Worm (Caenorhabditis elegans) whole organism, L2 larva: ENCODE measurements around the gene F35H8.12.

Source experiments
- F13H6.1 ChIP-seq: sonication (generic microtip); optimal IDR thresholded peaks from 2 replicates; lab custom pipeline; 2016; ENCODE audit warnings: missing genetic modification characterization, missing compliant biosample characterization
- R02D3.7 ChIP-seq: fragments of 150-350 bp; optimal IDR thresholded peaks from 2 replicates; lab custom pipeline; 2014; ENCODE audit warnings: missing biosample characterization, missing genetic modification characterization
- Y55F3AM.14 ChIP-seq: fragments of 200-800 bp; sonication (Bioruptor generic); optimal IDR thresholded peaks from 2 replicates; lab custom pipeline; 2018; ENCODE audit warnings: mild to moderate bottlenecking, missing genetic modification characterization, missing compliant biosample characterization
- ZK546.5 ChIP-seq: sonication (generic microtip); optimal IDR thresholded peaks from 2 replicates; lab custom pipeline; 2017; ENCODE audit warnings: missing biosample characterization, missing genetic modification characterization
- ama-1 ChIP-seq: fragments of 150-350 bp; optimal IDR thresholded peaks from 2 replicates; lab custom pipeline; 2018; ENCODE audit warnings: inconsistent platforms
- blmp-1 ChIP-seq: sonication (generic microtip); optimal IDR thresholded peaks from 2 replicates; lab custom pipeline; 2017; ENCODE audit warnings: missing genetic modification characterization, mild to moderate bottlenecking, missing compliant biosample characterization, antibody characterized with exemption, moderate library complexity; ENCODE audit not compliant: insufficient read depth
- crh-2 ChIP-seq: sonication (generic microtip); optimal IDR thresholded peaks from 2 replicates; lab custom pipeline; 2017; ENCODE audit warnings: missing biosample characterization, missing genetic modification characterization
- dmd-4 ChIP-seq: sonication (generic microtip); optimal IDR thresholded peaks from 2 replicates; lab custom pipeline; 2017; ENCODE audit warnings: missing biosample characterization, missing genetic modification characterization
- elt-1 ChIP-seq: fragments of 150-350 bp; optimal IDR thresholded peaks from 2 replicates; lab custom pipeline; 2014; ENCODE audit warnings: missing biosample characterization, missing genetic modification characterization
- elt-3 ChIP-seq: sonication (generic microtip); optimal IDR thresholded peaks from 2 replicates; lab custom pipeline; 2017; ENCODE audit warnings: missing biosample characterization, missing genetic modification characterization
- fos-1 ChIP-seq: fragments of 150-350 bp; optimal IDR thresholded peaks from 2 replicates; lab custom pipeline; 2014; ENCODE audit warnings: missing biosample characterization, missing genetic modification characterization
- gmeb-1 ChIP-seq: fragments of 150-350 bp; optimal IDR thresholded peaks from 2 replicates; lab custom pipeline; 2014; ENCODE audit warnings: missing biosample characterization, missing genetic modification characterization
- lin-13 ChIP-seq: fragments of 150-350 bp; optimal IDR thresholded peaks from 2 replicates; lab custom pipeline; 2014; ENCODE audit warnings: missing biosample characterization, missing genetic modification reagents, missing genetic modification characterization
- mab-5 ChIP-seq: fragments of 150-350 bp; optimal IDR thresholded peaks from 2 replicates; lab custom pipeline; 2014; ENCODE audit warnings: missing biosample characterization, missing genetic modification characterization
- mdl-1 ChIP-seq, 2 experiments: fragments of 150-350 bp in 1 of 2; sonication (generic microtip) in 1 of 2; optimal IDR thresholded peaks; 2 replicates each; lab custom pipeline; 2017; ENCODE audit warnings: missing biosample characterization in 2 of 2, missing genetic modification characterization in 2 of 2
- nhr-10 ChIP-seq: sonication (generic microtip); optimal IDR thresholded peaks from 2 replicates; lab custom pipeline; 2017; ENCODE audit warnings: missing biosample characterization, missing genetic modification characterization
- nhr-11 ChIP-seq: fragments of 150-350 bp; optimal IDR thresholded peaks from 2 replicates; lab custom pipeline; 2014; ENCODE audit warnings: missing biosample characterization, missing genetic modification characterization
- nhr-12 ChIP-seq: fragments of 150-350 bp; optimal IDR thresholded peaks from 2 replicates; lab custom pipeline; 2014; ENCODE audit warnings: missing biosample characterization, missing genetic modification characterization
- nhr-129 ChIP-seq: fragments of 150-350 bp; optimal IDR thresholded peaks from 2 replicates; lab custom pipeline; 2014; ENCODE audit warnings: missing biosample characterization, missing genetic modification characterization
- nhr-21 ChIP-seq: fragments of 150-350 bp; optimal IDR thresholded peaks from 2 replicates; lab custom pipeline; 2014; ENCODE audit warnings: missing biosample characterization, missing genetic modification characterization
- nhr-237 ChIP-seq: fragments of 150-350 bp; optimal IDR thresholded peaks from 2 replicates; lab custom pipeline; 2014; ENCODE audit warnings: missing biosample characterization, missing genetic modification characterization
- nhr-25 ChIP-seq: fragments of 150-350 bp; sonication (generic microtip); optimal IDR thresholded peaks from 3 replicates; lab custom pipeline; 2014; ENCODE audit warnings: missing biosample characterization, missing genetic modification characterization
- nhr-77 ChIP-seq: fragments of 150-350 bp; optimal IDR thresholded peaks from 2 replicates; lab custom pipeline; 2014; ENCODE audit warnings: missing biosample characterization, missing genetic modification characterization
- peb-1 ChIP-seq: fragments of 150-350 bp; optimal IDR thresholded peaks from 2 replicates; lab custom pipeline; 2014; ENCODE audit warnings: missing biosample characterization, missing genetic modification characterization
- sem-4 ChIP-seq: fragments of 150-350 bp; optimal IDR thresholded peaks from 2 replicates; lab custom pipeline; 2014; ENCODE audit warnings: missing biosample characterization, missing genetic modification reagents, missing genetic modification characterization
- skn-1 ChIP-seq: sonication (generic microtip); optimal IDR thresholded peaks from 2 replicates; lab custom pipeline; 2017; ENCODE audit warnings: missing biosample characterization, missing genetic modification characterization
- sma-3 ChIP-seq: sonication (generic microtip); optimal IDR thresholded peaks from 2 replicates; lab custom pipeline; 2016; ENCODE audit warnings: missing genetic modification reagents, missing genetic modification characterization, missing compliant biosample characterization
- sma-9 ChIP-seq, 2 experiments: fragments of 150-350 bp in 1 of 2; sonication (generic microtip) in 1 of 2; optimal IDR thresholded peaks; 2 replicates each; lab custom pipeline; 2014 to 2016; ENCODE audit warnings: missing genetic modification characterization in 2 of 2, mild to moderate bottlenecking in 1 of 2, missing biosample characterization in 1 of 2, missing compliant biosample characterization in 1 of 2, missing genetic modification reagents in 1 of 2, moderate library complexity in 1 of 2
- unc-39 ChIP-seq: fragments of 150-350 bp; optimal IDR thresholded peaks from 2 replicates; lab custom pipeline; 2014; ENCODE audit warnings: missing biosample characterization, missing genetic modification characterization
- unc-55 ChIP-seq: fragments of 150-350 bp; sonication (generic microtip); optimal IDR thresholded peaks from 3 replicates; lab custom pipeline; 2014; ENCODE audit warnings: missing biosample characterization, missing genetic modification reagents, missing genetic modification characterization
- unc-62 ChIP-seq: fragments of 150-350 bp; optimal IDR thresholded peaks from 2 replicates; lab custom pipeline; 2014; ENCODE audit warnings: missing biosample characterization, missing genetic modification reagents, missing genetic modification characterization
- zag-1 ChIP-seq: fragments of 150-350 bp; optimal IDR thresholded peaks from 2 replicates; lab custom pipeline; 2014; ENCODE audit warnings: missing biosample characterization, missing genetic modification characterization
- ztf-1 ChIP-seq: fragments of 200-800 bp; sonication (Bioruptor generic); conservative IDR thresholded peaks from 2 replicates; pipeline ENCODE4 v1.3.6; 2022; ENCODE audit warnings: missing genetic modification characterization, missing compliant biosample characterization
- ztf-11 ChIP-seq: sonication (generic microtip); optimal IDR thresholded peaks from 2 replicates; lab custom pipeline; 2017; ENCODE audit warnings: missing biosample characterization, missing genetic modification characterization
- ztf-4 ChIP-seq: fragments of 150-350 bp; optimal IDR thresholded peaks from 2 replicates; lab custom pipeline; 2014; ENCODE audit warnings: missing biosample characterization, missing genetic modification characterization

F35H8.12 gene

ce11 chrII:9518781-9519180 lies 32.9 kb upstream of the F35H8.12 start, which contains the start of the genes sfxn-1.1 and AH6.3:
sfxn-1.1 (minus strand) TSS chrII:9518881.
AH6.3 (plus strand) TSS chrII:9519055.
- TF ChIP-seq nhr-11 (tag; lab: Kevin White, UChicago) (no peak), unc-55 (GFP tag; lab: Kevin White, UChicago) (no peak), nhr-25 (tag; lab: Kevin White, UChicago) (no peak), nhr-77 (tag; lab: Kevin White, UChicago) (no peak), skn-1 (tag; lab: Kevin White, UChicago) (no peak), sma-3 (GFP tag; lab: Kevin White, UChicago) (no peak), mab-5 (tag; lab: Kevin White, UChicago) (no peak), nhr-10 (tag; lab: Kevin White, UChicago) (no peak)

- TF ChIP-seq zag-1 (tag; lab: Kevin White, UChicago) (no peak), ztf-11 (no peak), nhr-12 (tag; lab: Kevin White, UChicago) (no peak), peb-1 (tag; lab: Kevin White, UChicago) (no peak), fos-1 (tag; lab: Kevin White, UChicago) (no peak), ztf-4 (tag; lab: Kevin White, UChicago) (no peak), unc-62 (GFP tag; lab: Kevin White, UChicago) (no peak), nhr-129 (tag; lab: Kevin White, UChicago) (no peak), skn-1 (tag; lab: Kevin White, UChicago) (no peak), sem-4 (no peak), blmp-1 (no peak), ama-1 (lab: Kevin White, UChicago) (no peak), ZK546.5 (tag; lab: Kevin White, UChicago) (no peak), lin-13 (GFP tag; lab: Kevin White, UChicago) (no peak)
- TF ChIP-seq, all 48 proteins: peak for 0
Measured at ce11 chrII:9521570-9521969, 30.1 kb upstream of the F35H8.12 start, which contains the start of gene sra-1. sra-1 (minus strand) TSS chrII:9521670.

- TF ChIP-seq elt-1 (tag; lab: Kevin White, UChicago) (no peak), nhr-129 (tag; lab: Kevin White, UChicago) (no peak), ztf-1 (no peak)
Measured at ce11 chrII:9522986-9523385, 28.6 kb upstream of the F35H8.12 start, which contains the start of gene AH6.17. AH6.17 (plus strand) TSS chrII:9523170.

ce11 chrII:9523539-9524224 lies 28.0 kb upstream of the F35H8.12 start, which contains the start of gene mex-6:
mex-6 (plus strand) TSS chrII:9524174.
- TF ChIP-seq ztf-1 (no peak), R02D3.7 (tag; lab: Kevin White, UChicago) (no peak), sem-4 (no peak), nhr-237 (tag; lab: Kevin White, UChicago) (no peak), gmeb-1 (tag; lab: Kevin White, UChicago) (no peak), unc-55 (GFP tag; lab: Kevin White, UChicago) (no peak), unc-39 (no peak), skn-1 (tag; lab: Kevin White, UChicago) (no peak), mdl-1 (tag; optimal IDR thresholded peaks at IDR 0.05; lab: Kevin White, UChicago) (no peak), elt-3 (tag; lab: Kevin White, UChicago) (no peak)

ce11 chrII:9528480-9528879 lies 23.2 kb upstream of the F35H8.12 start, which contains the start of gene sra-2:
sra-2 (plus strand) TSS chrII:9528780.
- TF ChIP-seq unc-39: no peak
- no peak for TF ChIP-seq ztf-11
- TF ChIP-seq mdl-1 (tag; optimal IDR thresholded peaks at IDR 0.05; lab: Kevin White, UChicago): no peak
- TF ChIP-seq crh-2 (tag; lab: Kevin White, UChicago): no peak
- no peak for TF ChIP-seq elt-1 (tag; lab: Kevin White, UChicago)
- TF ChIP-seq ztf-4 (tag; lab: Kevin White, UChicago): no peak
- TF ChIP-seq nhr-21 (tag; lab: Kevin White, UChicago): no peak
- TF ChIP-seq Y55F3AM.14 (GFP tag; lab: Kevin White, UChicago): no peak
- TF ChIP-seq R02D3.7 (tag; lab: Kevin White, UChicago): no peak
- TF ChIP-seq nhr-237 (tag; lab: Kevin White, UChicago): no peak
- TF ChIP-seq sma-9 (GFP tag; optimal IDR thresholded peaks at IDR 0.05; lab: Kevin White, UChicago): no peak
- no peak for TF ChIP-seq sma-9 (tag; optimal IDR thresholded peaks at IDR 0.05; lab: Kevin White, UChicago)
- TF ChIP-seq blmp-1: no peak
- no peak for TF ChIP-seq skn-1 (tag; lab: Kevin White, UChicago)
- TF ChIP-seq mab-5 (tag; lab: Kevin White, UChicago): no peak
- no peak for TF ChIP-seq F13H6.1 (tag; lab: Kevin White, UChicago)
- TF ChIP-seq nhr-77 (tag; lab: Kevin White, UChicago): no peak
- no peak for TF ChIP-seq nhr-25 (tag; lab: Kevin White, UChicago)
- TF ChIP-seq peb-1 (tag; lab: Kevin White, UChicago): no peak
- TF ChIP-seq gmeb-1 (tag; lab: Kevin White, UChicago): no peak
- no peak for TF ChIP-seq dmd-4
